Worm (Caenorhabditis elegans) whole organism, young adult: ENCODE measurements around the gene F35D2.1.

Experiments
- B0019.2 ChIP-seq: fragments of 200-800 bp; sonication (Bioruptor generic); conservative IDR thresholded peaks from 2 replicates; pipeline ENCODE4 v1.3.6; 2022; ENCODE audit warnings: missing genetic modification reagents, missing genetic modification characterization, missing compliant biosample characterization
- D2030.7 ChIP-seq: fragments of 200-800 bp; sonication (Bioruptor generic); IDR thresholded peaks from 2 replicates; pipeline ENCODE4 v1.3.6; 2022; ENCODE audit warnings: missing genetic modification reagents, missing genetic modification characterization, missing compliant biosample characterization
- Y79H2A.3 ChIP-seq: fragments of 200-800 bp; sonication (Bioruptor generic); conservative IDR thresholded peaks from 2 replicates; pipeline ENCODE4 v1.3.6; 2022; ENCODE audit warnings: missing genetic modification reagents, missing genetic modification characterization, missing compliant biosample characterization
- ama-1 ChIP-seq, 3 experiments: fragments of 150-350 bp in 1 of 3; sonication (generic microtip) in 2 of 3; optimal IDR thresholded peaks; 2 replicates each; lab custom pipeline; 2014 to 2018; ENCODE audit warnings: missing biosample characterization in 2 of 3, missing genetic modification characterization in 2 of 3, missing genetic modification reagents in 2 of 3
- atf-7 ChIP-seq: sonication (generic microtip); optimal IDR thresholded peaks from 2 replicates; lab custom pipeline; 2017; ENCODE audit warnings: mild to moderate bottlenecking, missing genetic modification characterization, missing compliant biosample characterization
- dpl-1 ChIP-seq: fragments of 150-350 bp; optimal IDR thresholded peaks from 2 replicates; lab custom pipeline; 2014; ENCODE audit warnings: missing biosample characterization, missing genetic modification reagents, missing genetic modification characterization
- nhr-120 ChIP-seq: fragments of 200-800 bp; sonication (Bioruptor generic); IDR thresholded peaks from 2 replicates; pipeline ENCODE4 v1.3.6; 2022; ENCODE audit warnings: missing genetic modification characterization, missing compliant biosample characterization
- ztf-28 ChIP-seq: fragments of 200-800 bp; sonication (Bioruptor generic); IDR thresholded peaks from 2 replicates; pipeline ENCODE4 v1.3.6; 2022; ENCODE audit warnings: missing genetic modification reagents, missing genetic modification characterization, missing compliant biosample characterization

ce11 chrII:7613241-7613782 lies 37.6 kb downstream of the F35D2.1 start, which contains the start of the genes oig-4 and R07G3.7:
- no peak for TF ChIP-seq atf-7 (tag; lab: Kevin White, UChicago)
- no peak for TF ChIP-seq D2030.7
- TF ChIP-seq dpl-1 (GFP tag; lab: Kevin White, UChicago): no peak
- TF ChIP-seq ztf-28 (GFP tag; lab: Robert Waterston, UW): no peak
- TF ChIP-seq ama-1 (optimal IDR thresholded peaks at IDR 0.05; lab: Kevin White, UChicago): no peak
- no peak for TF ChIP-seq ama-1 (GFP tag; optimal IDR thresholded peaks at IDR 0.05; lab: Kevin White, UChicago)
- no peak for TF ChIP-seq B0019.2 (GFP tag; lab: Robert Waterston, UW)
- no peak for TF ChIP-seq nhr-120 (GFP tag; lab: Robert Waterston, UW)
- no peak for TF ChIP-seq Y79H2A.3 (GFP tag; lab: Robert Waterston, UW)
